Fruit fly (Drosophila melanogaster) whole organism: Measurements from ENCODE around the gene Usp1.

Source experiments
- CG8478 ChIP-seq: fragments of >200 bp; optimal IDR thresholded peaks from 2 replicates; lab custom pipeline; 2018; ENCODE audit warnings: inconsistent platforms
- Dll ChIP-seq: fragments of >200 bp; optimal IDR thresholded peaks from 2 replicates; lab custom pipeline; 2017
- EcR ChIP-seq, 2 experiments: fragments of >200 bp; optimal IDR thresholded peaks; 2 replicates each; lab custom pipeline; 2017; ENCODE audit warnings: missing biosample characterization in 2 of 2, missing genetic modification characterization in 2 of 2, missing genetic modification reagents in 2 of 2
- pan ChIP-seq: fragments of >200 bp; optimal IDR thresholded peaks from 2 replicates; lab custom pipeline; 2017
- psq ChIP-seq: fragments of >200 bp; optimal IDR thresholded peaks from 2 replicates; lab custom pipeline; 2017
- usp ChIP-seq: fragments of >200 bp; optimal IDR thresholded peaks from 2 replicates; lab custom pipeline; 2017; ENCODE audit warnings: missing biosample characterization, missing genetic modification characterization, mixed read lengths

DNA sequence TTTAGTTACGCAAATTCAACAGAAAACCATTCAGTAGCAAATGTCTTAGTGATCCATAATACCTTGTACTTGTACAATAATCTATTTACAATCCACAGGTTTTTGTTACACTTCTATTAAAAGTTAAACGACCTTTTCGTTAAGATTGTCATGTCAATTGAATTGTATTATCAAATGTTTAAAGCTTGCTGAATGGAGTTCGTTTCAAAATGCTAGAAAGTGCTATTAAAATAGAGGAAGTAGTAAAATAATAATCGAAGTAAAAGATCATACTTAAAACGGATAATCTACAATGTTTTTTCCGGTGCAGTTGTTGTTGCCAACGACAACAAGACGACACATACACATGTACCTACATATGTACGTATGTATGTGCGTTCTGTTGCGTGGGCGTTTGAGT is 11.0 kb upstream of the Usp1 start:
- TF ChIP-seq Dll (lab: Kevin White, UChicago): no peak
- no peak for TF ChIP-seq psq (lab: Kevin White, UChicago)
- no peak for TF ChIP-seq CG8478 (lab: Kevin White, UChicago)
- no peak for TF ChIP-seq usp (GFP tag; lab: Kevin White, UChicago)
- TF ChIP-seq EcR (GFP tag; optimal IDR thresholded peaks at IDR 0.05; lab: Kevin White, UChicago): no peak
- no peak for TF ChIP-seq pan (lab: Kevin White, UChicago)
